Worm (Caenorhabditis elegans) whole organism, L4 larva: ENCODE measurements around the gene M163.1.

Experiments
- T26A8.4 ChIP-seq: fragments of 200-800 bp; sonication (Bioruptor generic); IDR thresholded peaks from 2 replicates; pipeline ENCODE4 v1.3.6; 2022; ENCODE audit warnings: missing genetic modification characterization, missing compliant biosample characterization
- ZK337.2 ChIP-seq: fragments of 200-800 bp; sonication (Bioruptor generic); IDR thresholded peaks from 2 replicates; pipeline ENCODE4 v1.3.6; 2022; ENCODE audit warnings: missing genetic modification reagents, missing genetic modification characterization, missing compliant biosample characterization
- ama-1 ChIP-seq: fragments of 150-350 bp; optimal IDR thresholded peaks from 2 replicates; lab custom pipeline; 2014; ENCODE audit warnings: inconsistent platforms, mixed read lengths
- fos-1 ChIP-seq: fragments of 150-350 bp; optimal IDR thresholded peaks from 2 replicates; lab custom pipeline; 2014; ENCODE audit warnings: missing biosample characterization, missing genetic modification characterization
- lin-13 ChIP-seq: fragments of 150-350 bp; optimal IDR thresholded peaks from 2 replicates; lab custom pipeline; 2014; ENCODE audit warnings: missing biosample characterization, missing genetic modification reagents, missing genetic modification characterization
- lin-39 ChIP-seq: fragments of 150-350 bp; optimal IDR thresholded peaks from 2 replicates; lab custom pipeline; 2014; ENCODE audit warnings: missing biosample characterization, missing genetic modification reagents, missing genetic modification characterization
- lsy-2 ChIP-seq, 2 experiments: fragments of 150-350 bp in 1 of 2; sonication (generic microtip) in 1 of 2; optimal IDR thresholded peaks; 2 replicates each; lab custom pipeline; 2014 to 2017; ENCODE audit warnings: missing biosample characterization in 2 of 2, missing genetic modification characterization in 2 of 2
- pqm-1 ChIP-seq: sonication (generic microtip); optimal IDR thresholded peaks from 2 replicates; lab custom pipeline; 2017; ENCODE audit warnings: missing biosample characterization, missing genetic modification characterization
- skn-1 ChIP-seq: fragments of 150-350 bp; optimal IDR thresholded peaks from 2 replicates; lab custom pipeline; 2014; ENCODE audit warnings: missing biosample characterization, missing genetic modification characterization
- spr-3 ChIP-seq: fragments of 200-800 bp; sonication (Bioruptor generic); optimal IDR thresholded peaks from 2 replicates; lab custom pipeline; 2018; ENCODE audit warnings: mild to moderate bottlenecking, missing genetic modification characterization, missing compliant biosample characterization
- unc-62 ChIP-seq, 3 experiments: fragments of 150-350 bp in 1 of 3; sonication (generic microtip); optimal IDR thresholded peaks in 2 of 3; peaks in 1 of 3; 1 replicate in 1 of 3; 2 replicates in 2 of 3; lab custom pipeline; 2014 to 2017; ENCODE audit warnings: missing biosample characterization in 3 of 3, missing genetic modification characterization in 3 of 3, missing genetic modification reagents in 3 of 3, missing genotype in 1 of 3
- ztf-11 ChIP-seq: fragments of 150-350 bp; optimal IDR thresholded peaks from 2 replicates; lab custom pipeline; 2014; ENCODE audit warnings: missing biosample characterization, missing genetic modification characterization

ce11 chrX:14495075-14495474 lies 8.5 kb downstream of the M163.1 start:
- no peak for TF ChIP-seq lin-13 (GFP tag; lab: Kevin White, UChicago)
- no peak for TF ChIP-seq ztf-11
- TF ChIP-seq ama-1 (lab: Kevin White, UChicago) = no peak
- no peak for TF ChIP-seq fos-1 (tag; lab: Kevin White, UChicago)
- no peak for TF ChIP-seq T26A8.4 (GFP tag; lab: Robert Waterston, UW)
- TF ChIP-seq spr-3 (GFP tag; lab: Kevin White, UChicago) = no peak
- no peak for TF ChIP-seq ZK337.2
- no peak for TF ChIP-seq lsy-2 (tag; optimal IDR thresholded peaks at IDR 0.05; lab: Kevin White, UChicago)
- TF ChIP-seq pqm-1 (tag; lab: Kevin White, UChicago) = no peak
- TF ChIP-seq unc-62 (GFP tag; optimal IDR thresholded peaks at IDR 0.05 in 1 of 2; lab: Kevin White, UChicago) = no peak
- no peak for TF ChIP-seq unc-62 (tag; optimal IDR thresholded peaks at IDR 0.05; lab: Kevin White, UChicago)
- no peak for TF ChIP-seq skn-1 (tag; lab: Kevin White, UChicago)
- no peak for TF ChIP-seq lin-39
